Fruit fly (Drosophila melanogaster) Kc167 (cell line): Measurements from ENCODE around the gene TH1.

Experiments used
- Myc ChIP-seq: fragments of >200 bp; optimal IDR thresholded peaks from 2 replicates; lab custom pipeline; 2017; ENCODE audit warnings: missing external identifiers
- Sin3A ChIP-seq: fragments of >200 bp; optimal IDR thresholded peaks from 2 replicates; lab custom pipeline; 2018; ENCODE audit warnings: missing external identifiers
- h ChIP-seq: fragments of >200 bp; optimal IDR thresholded peaks from 3 replicates; lab custom pipeline; 2018; ENCODE audit warnings: missing external identifiers
- insv ChIP-seq: fragments of >200 bp; optimal IDR thresholded peaks from 3 replicates; lab custom pipeline; 2018; ENCODE audit warnings: missing external identifiers
- psq ChIP-seq: fragments of >200 bp; optimal IDR thresholded peaks from 2 replicates; lab custom pipeline; 2017; ENCODE audit warnings: missing external identifiers
- ttk ChIP-seq: sonication (Bioruptor generic); optimal IDR thresholded peaks from 2 replicates; lab custom pipeline; 2017; ENCODE audit warnings: missing external identifiers

Gene TH1

DNA sequence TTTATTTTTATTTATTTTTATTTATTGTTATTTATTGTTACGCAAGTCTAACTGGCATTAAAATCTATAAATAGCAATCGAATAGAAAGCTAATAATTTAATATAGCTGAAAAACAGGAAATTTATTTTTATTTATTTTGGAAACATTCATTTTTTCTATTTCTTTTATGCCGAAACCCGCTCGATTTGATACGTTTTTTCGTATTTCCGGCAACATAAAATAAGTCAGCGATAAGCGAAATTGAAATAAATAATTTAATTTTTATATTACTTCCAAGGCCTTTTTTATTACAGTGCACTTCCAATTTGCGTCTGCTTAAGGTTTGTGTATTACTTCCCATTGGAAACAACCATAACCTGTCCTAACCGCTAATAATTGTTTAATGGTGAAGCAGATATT, 19.3 kb downstream of the TH1 start:
- TF ChIP-seq psq (lab: Kevin White, UChicago), result no peak

DNA sequence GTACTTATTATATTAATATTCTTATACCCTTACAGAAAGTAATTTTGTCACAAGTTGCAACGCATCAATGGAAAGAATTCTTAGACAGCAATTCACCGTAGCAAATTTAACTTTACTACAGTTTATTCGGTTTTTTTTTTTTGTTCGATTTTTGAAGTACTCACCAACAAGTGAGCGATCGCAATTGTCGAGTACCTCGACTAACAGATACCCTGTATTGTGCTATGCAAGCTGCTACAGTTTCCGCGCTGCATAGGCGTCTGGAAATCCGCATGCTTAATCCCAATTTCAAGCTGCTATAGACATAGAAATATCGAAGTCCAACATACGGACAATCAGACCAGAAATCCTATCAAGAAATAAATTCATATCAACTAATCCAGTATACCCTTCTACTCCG, 22.7 kb downstream of the TH1 start:
- TF ChIP-seq ttk (lab: Kevin White, UChicago), result no peak
- TF ChIP-seq Sin3A, result no peak
- TF ChIP-seq Myc, result no peak
- TF ChIP-seq h (lab: Kevin White, UChicago), result no peak
- no peak for TF ChIP-seq psq (lab: Kevin White, UChicago)
- TF ChIP-seq insv (lab: Kevin White, UChicago), result no peak

DNA sequence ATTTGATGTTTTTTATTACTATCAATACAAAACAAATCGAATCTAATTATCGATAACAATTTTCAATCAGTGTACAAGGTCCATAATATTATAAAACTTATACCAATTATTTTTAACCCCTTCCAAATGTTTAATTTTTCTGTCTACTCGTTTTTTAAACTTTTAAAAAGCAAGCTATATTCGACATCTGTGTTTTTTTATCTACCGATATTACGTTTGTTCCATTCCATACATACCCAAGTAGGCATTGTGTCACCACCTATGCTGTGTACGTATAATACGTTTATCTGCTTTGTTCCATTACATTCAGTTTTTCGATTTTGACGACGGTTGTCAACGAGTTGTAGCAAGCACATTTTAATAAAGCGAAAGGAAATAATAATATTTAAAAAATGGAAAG, 29.9 kb downstream of the TH1 start, which contains the start of gene nonA:
nonA (plus strand) TSS at position 264 of the 400 bp plus-strand sequence.
- TF ChIP-seq insv (lab: Kevin White, UChicago) (no peak), Myc (no peak), Sin3A (no peak), h (lab: Kevin White, UChicago) (no peak), psq (lab: Kevin White, UChicago) (no peak)

DNA sequence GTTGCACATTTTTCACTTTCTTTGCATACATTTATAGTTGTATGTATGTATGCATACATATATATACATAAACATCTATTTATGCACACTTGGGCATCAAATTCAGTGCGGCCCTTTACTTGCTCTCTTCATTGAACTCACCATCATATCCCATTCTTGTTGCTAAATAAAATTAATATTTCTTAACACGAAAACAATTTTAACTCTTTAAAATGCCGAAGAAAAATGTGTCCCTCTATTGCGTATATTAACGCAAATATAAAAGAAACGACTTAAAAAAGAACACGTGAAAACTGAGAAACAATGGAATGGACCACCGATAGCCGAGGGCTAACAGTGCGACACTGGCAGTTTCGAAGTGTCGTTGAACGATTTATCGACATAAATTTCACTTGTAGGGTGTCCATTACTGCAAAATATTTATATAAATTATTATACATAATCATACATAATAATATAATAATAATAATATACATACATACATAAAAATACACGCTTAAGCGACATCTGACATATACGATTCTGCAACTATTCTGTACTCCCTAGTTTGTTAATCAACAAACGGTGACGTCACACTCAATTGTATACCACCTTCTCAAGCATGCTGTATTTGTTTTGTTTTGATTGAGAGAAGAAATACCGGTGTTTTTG, 32.4 kb downstream of the TH1 start, which contains the start of the genes U2af50 and PIG-Q:
U2af50 (minus strand) TSS at position 370 of the 651 bp plus-strand sequence.
PIG-Q (plus strand) TSS at position 474 of the 651 bp plus-strand sequence.
- TF ChIP-seq insv (lab: Kevin White, UChicago) (no peak), psq (lab: Kevin White, UChicago) (no peak)

DNA sequence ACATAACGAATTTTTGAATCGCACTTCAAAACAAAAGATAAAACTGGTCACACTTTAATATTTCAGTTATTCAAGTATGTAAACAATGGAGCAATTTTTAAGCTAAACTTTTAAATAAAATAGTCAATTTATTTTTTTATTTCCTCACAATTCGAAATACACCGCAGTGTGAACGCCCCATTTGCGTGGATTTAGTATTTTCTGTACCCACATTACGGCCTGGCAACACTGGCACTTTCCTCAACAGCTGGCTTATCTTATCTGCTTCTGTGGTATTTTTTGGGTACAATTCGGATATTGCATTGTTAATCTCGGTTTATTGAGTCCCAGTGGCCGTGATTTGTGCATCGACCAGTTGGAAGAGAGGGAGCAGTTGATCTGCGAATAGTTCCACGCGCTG, 41.2 kb downstream of the TH1 start, which contains the start of gene sl:
sl (plus strand) TSS at position 254 of the 400 bp plus-strand sequence.
- TF ChIP-seq h (lab: Kevin White, UChicago) (no peak), insv (lab: Kevin White, UChicago) (no peak), Myc (no peak), ttk (lab: Kevin White, UChicago) (no peak)
